Worm (Caenorhabditis elegans) whole organism, L4 larva: ENCODE measurements around the gene F35D2.6.

Experiments used
- T26A8.4 ChIP-seq: fragments of 200-800 bp; sonication (Bioruptor generic); IDR thresholded peaks from 2 replicates; pipeline ENCODE4 v1.3.6; 2022; ENCODE audit warnings: missing genetic modification characterization, missing compliant biosample characterization
- lin-39 ChIP-seq: fragments of 150-350 bp; optimal IDR thresholded peaks from 2 replicates; lab custom pipeline; 2014; ENCODE audit warnings: missing biosample characterization, missing genetic modification reagents, missing genetic modification characterization
- nhr-77 ChIP-seq: fragments of 150-350 bp; optimal IDR thresholded peaks from 2 replicates; lab custom pipeline; 2014; ENCODE audit warnings: missing biosample characterization, missing genetic modification characterization

DNA sequence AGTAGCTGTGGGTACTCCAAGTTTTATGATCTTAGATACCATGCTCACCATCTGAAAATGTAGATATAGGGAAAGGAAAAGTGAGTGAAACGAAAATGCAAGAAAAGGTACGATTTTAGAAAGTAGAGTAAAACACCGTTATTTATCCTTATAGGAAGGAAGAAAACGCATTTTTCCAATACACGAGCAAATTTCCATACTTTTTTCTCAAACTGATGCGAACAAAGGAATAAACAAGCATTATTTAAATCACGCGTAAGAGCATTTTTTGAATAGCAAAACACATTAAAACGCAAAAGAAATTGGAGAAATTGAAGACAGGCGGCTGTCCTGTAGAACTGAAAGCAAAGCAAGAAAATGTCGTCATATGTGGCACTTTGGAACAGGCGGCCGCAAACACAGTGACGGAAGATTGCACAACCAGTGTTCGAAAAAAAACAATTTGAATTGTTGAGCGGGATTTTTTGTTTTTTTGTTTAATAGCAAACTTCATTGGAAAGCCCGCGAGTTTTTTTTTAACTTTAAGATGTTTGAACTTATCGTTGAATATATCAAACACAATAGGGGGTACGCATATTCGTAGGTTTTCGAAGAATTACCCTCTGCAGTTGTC is 21.3 kb downstream of the F35D2.6 start, which contains the start of gene pgam-5:
- TF ChIP-seq nhr-77 (tag; lab: Kevin White, UChicago) (no peak), lin-39 (tag; lab: Kevin White, UChicago) (no peak), T26A8.4 (GFP tag; lab: Robert Waterston, UW) (no peak)
